Worm (Caenorhabditis elegans): ENCODE measurements around the gene F14B8.4.

DNA sequence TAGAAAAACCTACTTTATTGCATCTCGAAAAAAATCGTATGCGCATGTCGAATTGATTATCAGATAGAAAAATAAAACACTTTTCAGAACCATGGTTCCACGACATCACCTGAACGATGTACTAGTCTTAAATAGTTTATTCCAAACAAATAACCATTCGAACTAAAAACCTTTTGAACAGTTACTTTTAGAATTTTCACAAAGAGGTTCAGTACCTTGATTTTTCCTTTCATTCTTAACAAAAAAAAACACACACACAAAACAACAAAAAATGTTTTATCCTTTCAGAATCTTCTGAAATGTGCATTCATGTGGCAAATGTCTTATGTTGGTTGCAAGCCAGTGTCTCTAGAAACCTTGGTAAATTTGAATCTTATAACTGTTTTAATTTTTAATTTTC is 25.0 kb downstream of the F14B8.4 start, which contains the start of gene F41C6.4:
- TF ChIP-seq skn-1 (tag; optimal IDR thresholded peaks at IDR 0.05) (no peak), ama-1 (optimal IDR thresholded peaks at IDR 0.05) (no peak), spr-3 (GFP tag; optimal IDR thresholded peaks at IDR 0.05) (no peak), ztf-11 (tag; optimal IDR thresholded peaks at IDR 0.05) (no peak), aly-2 (tag; optimal IDR thresholded peaks at IDR 0.05) (no peak), ceh-82 (tag; optimal IDR thresholded peaks at IDR 0.05) (no peak), fkh-10 (GFP tag; optimal IDR thresholded peaks at IDR 0.05) (no peak), nhr-25 (tag; optimal IDR thresholded peaks at IDR 0.05; ENCODE audit: borderline replicate concordance, insufficient read depth) (no peak), ctbp-1 (GFP tag; IDR thresholded peaks at IDR 0.05) (no peak), nhr-48 (tag; optimal IDR thresholded peaks at IDR 0.05) (no peak), ces-1 (GFP tag; optimal IDR thresholded peaks at IDR 0.05) (no peak)
